Worm (Caenorhabditis elegans): ENCODE results near the gene mccc-2.

- TF ChIP-seq fos-1 (tag; optimal IDR thresholded peaks at IDR 0.05) (no peak), skn-1 (tag; optimal IDR thresholded peaks at IDR 0.05) (no peak), ceh-82 (tag; optimal IDR thresholded peaks at IDR 0.05) (no peak), nhr-237 (tag; optimal IDR thresholded peaks at IDR 0.05) (no peak), lin-15B (tag; optimal IDR thresholded peaks at IDR 0.05) (no peak), snpc-4 (tag; optimal IDR thresholded peaks at IDR 0.05) (no peak), mes-2 (tag; optimal IDR thresholded peaks at IDR 0.05; ENCODE audit: poor library complexity, severe bottlenecking) (no peak), hlh-11 (tag; optimal IDR thresholded peaks at IDR 0.05) (no peak), mdt-29 (GFP tag; IDR thresholded peaks at IDR 0.05) (no peak), fkh-10 (GFP tag; optimal IDR thresholded peaks at IDR 0.05) (no peak), nhr-41 (GFP tag; IDR thresholded peaks at IDR 0.05) (no peak), nhr-76 (tag; optimal IDR thresholded peaks at IDR 0.05) (no peak), lin-39 (tag; optimal IDR thresholded peaks at IDR 0.05) (no peak)
Observed at ce11 chrIII:9136587-9136986, 47.4 kb upstream of the mccc-2 start, which contains the start of gene eat-4.
